Worm (Caenorhabditis elegans): Measurements from ENCODE around the gene nhr-72.

DNA sequence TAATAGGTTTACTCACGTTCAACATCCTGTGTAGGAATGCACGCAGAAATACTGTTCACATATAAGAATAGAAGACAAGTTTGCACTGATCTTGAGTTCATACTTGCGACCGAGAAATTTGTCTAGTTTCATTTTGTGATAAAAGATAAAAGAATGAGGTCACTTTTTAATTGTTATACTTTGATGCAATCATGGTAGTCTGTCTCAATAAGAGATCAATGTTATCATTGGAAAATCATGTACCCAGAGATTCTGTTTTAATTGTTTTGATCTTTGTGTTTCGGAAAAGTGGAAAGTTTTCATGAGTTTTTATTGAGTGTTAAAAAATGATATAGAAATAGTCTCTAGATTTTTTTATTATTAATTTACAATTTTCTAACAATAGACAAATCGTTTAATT lies 18.2 kb downstream of the nhr-72 start, which contains the start of gene F54D10.9:
- no peak for TF ChIP-seq flt-1 (GFP tag; IDR thresholded peaks at IDR 0.05)
- no peak for TF ChIP-seq hnd-1 (tag; optimal IDR thresholded peaks at IDR 0.05)
- TF ChIP-seq ama-1 (optimal IDR thresholded peaks at IDR 0.05), result no peak
- no peak for TF ChIP-seq tbx-11 (GFP tag; IDR thresholded peaks at IDR 0.05)
- no peak for TF ChIP-seq tra-4 (tag; optimal IDR thresholded peaks at IDR 0.05)
- TF ChIP-seq ceh-13 (GFP tag; optimal IDR thresholded peaks at IDR 0.05), result no peak
- TF ChIP-seq hmbx-1 (tag; optimal IDR thresholded peaks at IDR 0.05), result no peak
- no peak for TF ChIP-seq B0310.2 (tag; optimal IDR thresholded peaks at IDR 0.05)
- no peak for TF ChIP-seq pes-1 (GFP tag; IDR thresholded peaks at IDR 0.05)
- TF ChIP-seq ceh-36 (tag; optimal IDR thresholded peaks at IDR 0.05), result no peak
- TF ChIP-seq F13C5.2 (tag; optimal IDR thresholded peaks at IDR 0.05), result no peak
